Fruit fly (Drosophila melanogaster) whole organism, embryonic: ENCODE data around the gene cmb.

Experiments used
- Atf6 ChIP-seq: fragments of 200-800 bp; sonication (Bioruptor generic); IDR thresholded peaks from 2 replicates; pipeline ENCODE4 v1.3.6; 2022; ENCODE audit warnings: missing biosample characterization, missing genetic modification characterization
- Awh ChIP-seq: fragments of 200-800 bp; sonication (Bioruptor generic); IDR thresholded peaks from 2 replicates; pipeline ENCODE4, ENCODE4 v1.3.6; 2022; ENCODE audit warnings: missing biosample characterization, missing genetic modification characterization
- B-H2 ChIP-seq: fragments of 200-800 bp; sonication (Bioruptor generic); optimal IDR thresholded peaks from 2 replicates; lab custom pipeline; 2018; ENCODE audit warnings: missing biosample characterization, mild to moderate bottlenecking, missing genetic modification characterization
- Bgb ChIP-seq: fragments of 200-800 bp; sonication (Bioruptor generic); IDR thresholded peaks from 2 replicates; pipeline ENCODE4 v1.3.6; 2022; ENCODE audit warnings: missing biosample characterization, missing genetic modification characterization; ENCODE audit not compliant: partially characterized antibody
- CG10147 ChIP-seq: fragments of 200-800 bp; sonication (Bioruptor generic); optimal IDR thresholded peaks from 2 replicates; lab custom pipeline; 2019; ENCODE audit warnings: missing biosample characterization, mild to moderate bottlenecking, missing genetic modification characterization, moderate library complexity
- CG11085 ChIP-seq: fragments of 200-800 bp; sonication (Bioruptor generic); IDR thresholded peaks from 2 replicates; pipeline ENCODE4 v1.3.6; 2022; ENCODE audit warnings: missing biosample characterization, missing genetic modification characterization
- CG14441 ChIP-seq: fragments of 200-800 bp; sonication (Bioruptor generic); IDR thresholded peaks from 2 replicates; pipeline ENCODE4 v1.3.6; 2022; ENCODE audit warnings: missing biosample characterization, missing genetic modification characterization
- CG15601 ChIP-seq: fragments of 200-800 bp; sonication (Bioruptor generic); optimal IDR thresholded peaks from 3 replicates; lab custom pipeline; 2019; ENCODE audit warnings: missing biosample characterization, mild to moderate bottlenecking, missing genetic modification characterization, moderate library complexity
- CG16813 ChIP-seq: fragments of 200-800 bp; sonication (Bioruptor generic); IDR thresholded peaks from 3 replicates; pipeline ENCODE4 v1.3.6; 2022; ENCODE audit warnings: missing biosample characterization, missing genetic modification characterization; ENCODE audit not compliant: partially characterized antibody
- CG17328 ChIP-seq: fragments of 200-800 bp; sonication (Bioruptor generic); IDR thresholded peaks from 2 replicates; pipeline ENCODE4 v1.3.6; 2022; ENCODE audit warnings: missing biosample characterization, missing genetic modification characterization
- CG17361 ChIP-seq: fragments of 200-800 bp; sonication (Bioruptor generic); IDR thresholded peaks from 3 replicates; pipeline ENCODE4 v1.3.6; 2022; ENCODE audit warnings: missing biosample characterization, missing genetic modification characterization
- CG2116 ChIP-seq: fragments of 200-800 bp; sonication (Bioruptor generic); optimal IDR thresholded peaks from 3 replicates; lab custom pipeline; 2018; ENCODE audit warnings: missing biosample characterization, mild to moderate bottlenecking, missing genetic modification characterization
- CG31441 ChIP-seq: fragments of 200-800 bp; sonication (Bioruptor generic); IDR thresholded peaks from 2 replicates; pipeline ENCODE4 v1.3.6; 2022; ENCODE audit warnings: missing biosample characterization, missing genetic modification characterization
- CG32772 ChIP-seq: fragments of 200-800 bp; sonication (Bioruptor generic); IDR thresholded peaks from 2 replicates; pipeline ENCODE4 v1.3.6; 2022; ENCODE audit warnings: missing biosample characterization, missing genetic modification characterization
- CG3407 ChIP-seq: fragments of 200-800 bp; sonication (Bioruptor generic); optimal IDR thresholded peaks from 2 replicates; lab custom pipeline; 2018; ENCODE audit warnings: missing biosample characterization, mild to moderate bottlenecking, missing genetic modification characterization
- CG3847 ChIP-seq: fragments of 200-800 bp; sonication (Bioruptor generic); IDR thresholded peaks from 2 replicates; pipeline ENCODE4 v1.3.6; 2022; ENCODE audit warnings: missing biosample characterization, missing genetic modification characterization
- CG4730 ChIP-seq: fragments of 200-800 bp; sonication (Bioruptor generic); IDR thresholded peaks from 2 replicates; pipeline ENCODE4 v1.3.6; 2022; ENCODE audit warnings: missing biosample characterization, missing genetic modification characterization
- CG9876 ChIP-seq: fragments of 200-800 bp; sonication (Bioruptor generic); optimal IDR thresholded peaks from 2 replicates; lab custom pipeline; 2016; ENCODE audit warnings: missing biosample characterization, missing genetic modification characterization
- D19A ChIP-seq: fragments of 200-800 bp; optimal IDR thresholded peaks from 3 replicates; lab custom pipeline; 2019; ENCODE audit warnings: missing biosample characterization, mild to moderate bottlenecking, missing genetic modification characterization, moderate library complexity
- Dad ChIP-seq: fragments of 200-800 bp; sonication (Bioruptor generic); optimal IDR thresholded peaks from 3 replicates; lab custom pipeline; 2016; ENCODE audit warnings: missing biosample characterization, missing genetic modification characterization
- Doc3 ChIP-seq: fragments of 200-800 bp; sonication (Bioruptor generic); IDR thresholded peaks from 3 replicates; pipeline ENCODE4 v1.3.6; 2022; ENCODE audit warnings: missing biosample characterization, missing genetic modification characterization; ENCODE audit not compliant: partially characterized antibody
- HHEX ChIP-seq: fragments of 200-800 bp; sonication (Bioruptor generic); optimal IDR thresholded peaks from 3 replicates; lab custom pipeline; 2017; ENCODE audit warnings: missing biosample characterization, mild to moderate bottlenecking, missing genetic modification characterization, missing genetic modification reagents
- HLH54F ChIP-seq: fragments of 200-800 bp; sonication (Bioruptor generic); optimal IDR thresholded peaks from 3 replicates; lab custom pipeline; 2016; ENCODE audit warnings: missing biosample characterization, missing genetic modification characterization
- Hr39 ChIP-seq: fragments of >200 bp; optimal IDR thresholded peaks from 2 replicates; lab custom pipeline; 2017
- Max ChIP-seq: fragments of 200-800 bp; sonication (Bioruptor generic); optimal IDR thresholded peaks from 2 replicates; lab custom pipeline; 2016; ENCODE audit warnings: missing biosample characterization, mild to moderate bottlenecking, missing genetic modification characterization
- Nf-YC ChIP-seq: fragments of 200-800 bp; optimal IDR thresholded peaks from 3 replicates; lab custom pipeline; 2019; ENCODE audit warnings: missing biosample characterization, mild to moderate bottlenecking, missing genetic modification characterization, moderate library complexity
- Trl ChIP-seq, 3 experiments: fragments of >200 bp in 2 of 3; fragments of 200-800 bp in 1 of 3; sonication (Bioruptor generic) in 1 of 3; optimal IDR thresholded peaks; 2 replicates in 1 of 3; 3 replicates in 2 of 3; lab custom pipeline; 2016 to 2017; ENCODE audit warnings: missing biosample characterization in 1 of 3, missing genetic modification characterization in 1 of 3
- Xbp1 ChIP-seq: fragments of 200-800 bp; sonication (Bioruptor generic); optimal IDR thresholded peaks from 3 replicates; lab custom pipeline; 2016; ENCODE audit warnings: missing biosample characterization, mild to moderate bottlenecking, missing genetic modification characterization
- ap ChIP-seq: fragments of 200-800 bp; sonication (Bioruptor generic); IDR thresholded peaks from 2 replicates; pipeline ENCODE4 v1.3.6; 2022; ENCODE audit warnings: missing biosample characterization, missing genetic modification characterization
- bowl ChIP-seq: fragments of 200-800 bp; sonication (Bioruptor generic); IDR thresholded peaks from 2 replicates; pipeline ENCODE4 v1.3.6; 2022; ENCODE audit warnings: missing biosample characterization, missing genetic modification characterization
- btn ChIP-seq: fragments of 200-800 bp; sonication (Bioruptor generic); optimal IDR thresholded peaks from 2 replicates; lab custom pipeline; 2016; ENCODE audit warnings: missing biosample characterization, missing genetic modification characterization
- cad ChIP-seq: fragments of >200 bp; optimal IDR thresholded peaks from 2 replicates; lab custom pipeline; 2017; ENCODE audit warnings: missing biosample characterization, missing genetic modification characterization
- ems ChIP-seq: fragments of 200-800 bp; sonication (Bioruptor generic); optimal IDR thresholded peaks from 3 replicates; lab custom pipeline; 2016; ENCODE audit warnings: missing biosample characterization, missing genetic modification characterization
- exex ChIP-seq: fragments of 200-800 bp; sonication (Bioruptor generic); optimal IDR thresholded peaks from 4 replicates; lab custom pipeline; 2018; ENCODE audit warnings: missing biosample characterization, mild to moderate bottlenecking, missing genetic modification characterization, moderate library complexity
- hbn ChIP-seq: fragments of 200-800 bp; sonication (Bioruptor generic); IDR thresholded peaks from 2 replicates; pipeline ENCODE4 v1.3.6; 2022; ENCODE audit warnings: missing biosample characterization, missing genetic modification characterization; ENCODE audit not compliant: partially characterized antibody
- hkb ChIP-seq, 2 experiments: fragments of 200-800 bp in 1 of 2; fragments of >200 bp in 1 of 2; sonication (Bioruptor generic) in 1 of 2; IDR thresholded peaks in 1 of 2; optimal IDR thresholded peaks in 1 of 2; 2 replicates each; pipeline versions ENCODE4 v1.3.6 to Lab custom; 2017 to 2022; ENCODE audit warnings: missing biosample characterization in 1 of 2, missing genetic modification characterization in 1 of 2
- maf-S ChIP-seq: fragments of 200-800 bp; sonication (Bioruptor generic); optimal IDR thresholded peaks from 2 replicates; lab custom pipeline; 2016; ENCODE audit warnings: missing biosample characterization, missing genetic modification characterization
- mirr ChIP-seq: fragments of 200-800 bp; sonication (Bioruptor generic); optimal IDR thresholded peaks from 3 replicates; lab custom pipeline; 2018; ENCODE audit warnings: missing biosample characterization, mild to moderate bottlenecking, missing genetic modification characterization
- nerfin-1 ChIP-seq: fragments of 200-800 bp; sonication (Bioruptor generic); optimal IDR thresholded peaks from 3 replicates; lab custom pipeline; 2019; ENCODE audit warnings: missing biosample characterization, mild to moderate bottlenecking, missing genetic modification characterization, moderate library complexity
- nom ChIP-seq: fragments of 200-800 bp; sonication (Bioruptor generic); optimal IDR thresholded peaks from 2 replicates; lab custom pipeline; 2017; ENCODE audit warnings: missing biosample characterization, missing genetic modification characterization, mild to moderate bottlenecking, moderate library complexity, missing genetic modification reagents
- pan ChIP-seq, 4 experiments: fragments of >200 bp in 3 of 4; fragments of 200-800 bp in 1 of 4; sonication (Bioruptor generic) in 1 of 4; optimal IDR thresholded peaks in 3 of 4; IDR thresholded peaks in 1 of 4; 2 replicates each; pipeline versions ENCODE4 v1.3.6 to Lab custom; 2017 to 2022; ENCODE audit warnings: missing biosample characterization in 2 of 4, missing genetic modification characterization in 2 of 4, mixed read lengths in 1 of 4
- pnt ChIP-seq: fragments of 200-800 bp; sonication (Bioruptor generic); optimal IDR thresholded peaks from 3 replicates; lab custom pipeline; 2016; ENCODE audit warnings: missing biosample characterization, missing genetic modification characterization
- pros ChIP-seq: fragments of 200-800 bp; sonication (Bioruptor generic); optimal IDR thresholded peaks from 3 replicates; lab custom pipeline; 2019; ENCODE audit warnings: missing biosample characterization, mild to moderate bottlenecking, missing genetic modification characterization, moderate library complexity
- ranshi ChIP-seq: fragments of 200-800 bp; sonication (Bioruptor generic); IDR thresholded peaks from 2 replicates; pipeline ENCODE4 v1.3.6; 2022; ENCODE audit warnings: missing biosample characterization, missing genetic modification characterization
- shn ChIP-seq: fragments of 200-800 bp; sonication (Bioruptor generic); optimal IDR thresholded peaks from 3 replicates; lab custom pipeline; 2016; ENCODE audit warnings: missing biosample characterization, missing genetic modification characterization
- sqz ChIP-seq: fragments of 200-800 bp; sonication (Bioruptor generic); optimal IDR thresholded peaks from 3 replicates; lab custom pipeline; 2018; ENCODE audit warnings: missing biosample characterization, mild to moderate bottlenecking, missing genetic modification characterization
- vvl ChIP-seq: fragments of 200-800 bp; sonication (Bioruptor generic); IDR thresholded peaks from 2 replicates; pipeline ENCODE4 v1.3.6; 2022; ENCODE audit warnings: missing biosample characterization, missing genetic modification characterization

Gene cmb

dm6 chr3L:13476566-13477452 is 34.4 kb downstream of the cmb start:
- TF ChIP-seq sqz (GFP tag; lab: Kevin White, UChicago) (peak; percentile 63), CG17361 (GFP tag; lab: Robert Waterston, UW) (peak; percentile 95), CG32772 (GFP tag; lab: Robert Waterston, UW) (peak; percentile 86), B-H2 (GFP tag; lab: Kevin White, UChicago) (peak; percentile 65), Hr39 (no peak), CG16813 (no peak), shn (GFP tag; lab: Kevin White, UChicago) (no peak), ranshi (GFP tag; lab: Robert Waterston, UW) (peak; percentile 83), mirr (GFP tag; lab: Kevin White, UChicago) (no peak), Dad (peak; percentile 68), ems (GFP tag; lab: Kevin White, UChicago) (peak; percentile 81), CG9876 (GFP tag; lab: Kevin White, UChicago) (no peak), CG11085 (GFP tag; lab: Robert Waterston, UW) (peak; percentile 70), pan (optimal IDR thresholded peaks at IDR 0.05; lab: Kevin White, UChicago) (no peak), pan (GFP tag; optimal IDR thresholded peaks at IDR 0.05 in 1 of 2, IDR thresholded peaks at IDR 0.05 in 1 of 2) (peak in 1 of 2 experiments; percentile 87), bowl (no peak), CG10147 (GFP tag; lab: Kevin White, UChicago) (peak; percentile 94), pros (GFP tag; lab: Kevin White, UChicago) (peak; percentile 10), CG3407 (GFP tag; lab: Kevin White, UChicago) (peak; percentile 76), cad (no peak), Xbp1 (GFP tag; lab: Kevin White, UChicago) (peak; percentile 90), Awh (peak; percentile 71), D19A (peak; percentile 88), Trl (optimal IDR thresholded peaks at IDR 0.05; lab: Kevin White, UChicago) (peak; percentile 99 to 100), Trl (GFP tag; optimal IDR thresholded peaks at IDR 0.05; lab: Kevin White, UChicago) (peak; percentile 37), CG3847 (GFP tag; lab: Robert Waterston, UW) (peak; percentile 87), vvl (GFP tag; lab: Robert Waterston, UW) (peak; percentile 89), Atf6 (GFP tag; lab: Robert Waterston, UW) (peak; percentile 79), exex (tag; lab: Kevin White, UChicago) (peak; percentile 16), HHEX (peak; percentile 90), Bgb (GFP tag; lab: Robert Waterston, UW) (no peak), CG2116 (GFP tag; lab: Kevin White, UChicago) (peak; percentile 55), maf-S (GFP tag; lab: Kevin White, UChicago) (no peak), hkb (optimal IDR thresholded peaks at IDR 0.05; lab: Kevin White, UChicago) (no peak), hkb (GFP tag; IDR thresholded peaks at IDR 0.05; lab: Robert Waterston, UW) (peak; percentile 90), CG17328 (peak; percentile 77), Nf-YC (tag; lab: Kevin White, UChicago) (peak; percentile 74), btn (no peak), Doc3 (GFP tag; lab: Robert Waterston, UW) (peak; percentile 66; the same call in 2 of the 3 replicates), Max (GFP tag; lab: Kevin White, UChicago) (peak; percentile 90), nom (GFP tag; lab: Kevin White, UChicago) (peak; percentile 45), hbn (GFP tag; lab: Robert Waterston, UW) (peak; percentile 69; the same call in 1 of the 2 replicates), pnt (peak; percentile 55), CG15601 (tag; lab: Kevin White, UChicago) (peak; percentile 87), CG31441 (GFP tag; lab: Robert Waterston, UW) (peak; percentile 92), CG4730 (GFP tag; lab: Robert Waterston, UW) (peak; percentile 70), ap (peak; percentile 66), nerfin-1 (peak; percentile 83), HLH54F (peak; percentile 70), CG14441 (GFP tag; lab: Robert Waterston, UW) (peak; percentile 84)
